Fruit fly (Drosophila melanogaster) whole organism, pupa: ENCODE data around the gene Nin.

ENCODE experiments used
- CG10348 ChIP-seq: fragments of 200-800 bp; sonication (Bioruptor generic); IDR thresholded peaks from 2 replicates; pipeline ENCODE4 v1.3.6; 2022; ENCODE audit warnings: missing biosample characterization, missing genetic modification characterization
- CG12605 ChIP-seq: fragments of 200-800 bp; sonication (Bioruptor generic); IDR thresholded peaks from 2 replicates; pipeline ENCODE4 v1.3.6; 2022; ENCODE audit warnings: missing biosample characterization, missing genetic modification characterization
- CG13204 ChIP-seq: fragments of 200-800 bp; sonication (Bioruptor generic); optimal IDR thresholded peaks from 2 replicates; lab custom pipeline; 2018; ENCODE audit warnings: missing biosample characterization, mild to moderate bottlenecking, missing genetic modification characterization, moderate library complexity
- CG14655 ChIP-seq: fragments of 200-800 bp; sonication (Bioruptor generic); optimal IDR thresholded peaks from 3 replicates; lab custom pipeline; 2017; ENCODE audit warnings: mild to moderate bottlenecking, missing biosample characterization, missing genetic modification reagents, missing genetic modification characterization
- CG15710 ChIP-seq: fragments of 200-800 bp; sonication (Bioruptor generic); optimal IDR thresholded peaks from 2 replicates; lab custom pipeline; 2018; ENCODE audit warnings: missing biosample characterization, mild to moderate bottlenecking, missing genetic modification characterization, moderate library complexity
- CG17806 ChIP-seq: fragments of 200-800 bp; sonication (Bioruptor generic); optimal IDR thresholded peaks from 2 replicates; lab custom pipeline; 2018; ENCODE audit warnings: missing biosample characterization, mild to moderate bottlenecking, missing genetic modification characterization, moderate library complexity
- CG32121 ChIP-seq: fragments of 200-800 bp; sonication (Bioruptor generic); IDR thresholded peaks from 2 replicates; pipeline ENCODE4 v1.3.6; 2022; ENCODE audit warnings: missing biosample characterization, missing genetic modification characterization
- CG34367 ChIP-seq: fragments of 200-800 bp; sonication (Bioruptor generic); optimal IDR thresholded peaks from 2 replicates; lab custom pipeline; 2018; ENCODE audit warnings: missing biosample characterization, mild to moderate bottlenecking, missing genetic modification characterization
- CG4496 ChIP-seq: fragments of 200-800 bp; sonication (Bioruptor generic); IDR thresholded peaks from 3 replicates; pipeline ENCODE4 v1.3.6; 2022; ENCODE audit warnings: missing biosample characterization, missing genetic modification characterization
- CG8159 ChIP-seq: fragments of 200-800 bp; sonication (Bioruptor generic); optimal IDR thresholded peaks from 3 replicates; lab custom pipeline; 2018; ENCODE audit warnings: missing biosample characterization, mild to moderate bottlenecking, missing genetic modification characterization, moderate library complexity
- CG8301 ChIP-seq: fragments of 200-800 bp; sonication (Bioruptor generic); optimal IDR thresholded peaks from 2 replicates; lab custom pipeline; 2018; ENCODE audit warnings: missing biosample characterization, mild to moderate bottlenecking, missing genetic modification characterization
- CG9948 ChIP-seq: fragments of 200-800 bp; sonication (Bioruptor generic); optimal IDR thresholded peaks from 2 replicates; lab custom pipeline; 2018; ENCODE audit warnings: missing biosample characterization, mild to moderate bottlenecking, missing genetic modification characterization, moderate library complexity
- D1 ChIP-seq: fragments of 200-800 bp; sonication (Bioruptor generic); optimal IDR thresholded peaks from 2 replicates; lab custom pipeline; 2018; ENCODE audit warnings: missing biosample characterization, mild to moderate bottlenecking, missing genetic modification characterization, moderate library complexity
- EcR ChIP-seq: fragments of 200-800 bp; sonication (Bioruptor generic); optimal IDR thresholded peaks from 3 replicates; lab custom pipeline; 2019; ENCODE audit warnings: missing biosample characterization, missing genetic modification characterization, mild to moderate bottlenecking, moderate library complexity, missing genetic modification reagents
- Ets98B ChIP-seq: fragments of 200-800 bp; sonication (Bioruptor generic); IDR thresholded peaks from 2 replicates; pipeline ENCODE4 v1.3.6; 2022; ENCODE audit warnings: missing biosample characterization, missing genetic modification characterization
- Pif1A ChIP-seq: fragments of 200-800 bp; sonication (Bioruptor generic); optimal IDR thresholded peaks from 3 replicates; lab custom pipeline; 2016; ENCODE audit warnings: missing biosample characterization, missing genetic modification characterization
- Pif1B ChIP-seq: fragments of 200-800 bp; sonication (Bioruptor generic); optimal IDR thresholded peaks from 3 replicates; lab custom pipeline; 2016; ENCODE audit warnings: missing biosample characterization, missing genetic modification characterization
- Snoo ChIP-seq: fragments of 200-800 bp; sonication (Bioruptor generic); optimal IDR thresholded peaks from 3 replicates; lab custom pipeline; 2017; ENCODE audit warnings: missing biosample characterization, mild to moderate bottlenecking, missing genetic modification characterization, inconsistent platforms
- fd96Ca ChIP-seq: fragments of 200-800 bp; sonication (Bioruptor generic); IDR thresholded peaks from 3 replicates; pipeline ENCODE4 v1.3.6; 2022; ENCODE audit warnings: missing biosample characterization, missing genetic modification characterization
- gl ChIP-seq: fragments of 200-800 bp; sonication (Bioruptor generic); optimal IDR thresholded peaks from 2 replicates; lab custom pipeline; 2018; ENCODE audit warnings: missing biosample characterization, mild to moderate bottlenecking, missing genetic modification characterization
- rn ChIP-seq: fragments of 200-800 bp; sonication (Bioruptor generic); IDR thresholded peaks from 2 replicates; pipeline ENCODE4 v1.3.6; 2022; ENCODE audit warnings: missing biosample characterization, missing genetic modification characterization

Gene Nin

dm6 chr2L:5278309-5279130 lies at the start of gene Nin, which contains the start of gene Bub1:
Gene Nin, minus strand, starts transcription at chr2L:5278548.
Gene Bub1, plus strand, starts transcription at chr2L:5278865.
- TF ChIP-seq CG12605 (GFP tag; lab: Robert Waterston, UW) (no peak), gl (tag; lab: Kevin White, UChicago) (peak; percentile 2), CG15710 (peak; percentile 27), Pif1B (GFP tag; lab: Kevin White, UChicago) (no peak), rn (GFP tag; lab: Robert Waterston, UW) (0 out of 2 replicates have a peak, but pooled peaks have one; percentile 8)
- TF ChIP-seq, all 21 proteins: peak for 3

DNA sequence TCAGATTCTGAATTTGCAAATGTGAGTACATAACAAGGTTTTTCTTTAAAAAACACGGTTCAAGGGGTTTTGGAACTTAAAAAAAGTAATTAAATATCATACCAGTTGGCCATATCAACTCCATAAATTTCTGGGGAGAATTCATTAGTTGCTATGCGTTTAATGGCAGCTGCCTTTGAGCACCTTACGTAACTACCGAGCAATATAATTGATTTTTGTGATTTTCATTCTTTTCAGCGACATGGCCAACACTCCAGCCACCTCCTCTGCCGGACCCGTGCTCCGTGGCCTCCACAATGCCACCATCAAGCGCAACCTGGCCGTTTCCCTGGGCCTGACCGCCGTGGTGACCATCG lies 48.9 kb upstream of the Nin start:
- TF ChIP-seq EcR (peak; percentile 43), Pif1B (GFP tag; lab: Kevin White, UChicago) (no peak)

- TF ChIP-seq CG34367 (tag; lab: Kevin White, UChicago), result peak; percentile 17
- TF ChIP-seq rn (GFP tag; lab: Robert Waterston, UW), result no peak
- no peak for TF ChIP-seq D1 (tag; lab: Kevin White, UChicago)
- TF ChIP-seq Pif1B (GFP tag; lab: Kevin White, UChicago), result no peak
- TF ChIP-seq CG14655 (GFP tag; lab: Kevin White, UChicago), result peak; percentile 26
- TF ChIP-seq CG17806 (tag; lab: Kevin White, UChicago), result peak; percentile 51
- TF ChIP-seq Snoo (tag; lab: Kevin White, UChicago), result peak; percentile 25
- no peak for TF ChIP-seq gl (tag; lab: Kevin White, UChicago)
- no peak for TF ChIP-seq CG10348 (GFP tag; lab: Robert Waterston, UW)
- peak; percentile 43; the same call in 1 of the 2 replicates for TF ChIP-seq CG32121 (GFP tag; lab: Robert Waterston, UW)
- TF ChIP-seq CG4496 (GFP tag; lab: Robert Waterston, UW), result peak; percentile 59; the same call in 1 of the 3 replicates
- TF ChIP-seq CG9948 (tag; lab: Kevin White, UChicago), result peak; percentile 33
- peak; percentile 3 for TF ChIP-seq CG8301 (tag; lab: Kevin White, UChicago)
- TF ChIP-seq CG8159 (tag; lab: Kevin White, UChicago), result peak; percentile 52
- TF ChIP-seq CG15710, result peak; percentile 46
- TF ChIP-seq fd96Ca (GFP tag; lab: Robert Waterston, UW), result peak; percentile 14; the same call in 1 of the 3 replicates
- TF ChIP-seq EcR, result no peak
- TF ChIP-seq Pif1A (GFP tag; lab: Kevin White, UChicago), result no peak
- TF ChIP-seq CG13204 (GFP tag; lab: Kevin White, UChicago), result no peak
- no peak for TF ChIP-seq CG12605 (GFP tag; lab: Robert Waterston, UW)
- TF ChIP-seq Ets98B (GFP tag; lab: Robert Waterston, UW), result peak; percentile 21
These were observed 48.3 kb upstream of the Nin start, which contains the start of the genes Ncoa6 and cype for dm6 chr2L:5326414-5327265. Gene Ncoa6, minus strand, starts transcription at chr2L:5326683. Gene cype, plus strand, starts transcription at chr2L:5327227.

dm6 chr2L:5324958-5325850 lies 46.9 kb upstream of the Nin start:
- TF ChIP-seq gl (tag; lab: Kevin White, UChicago), result peak; percentile 58
- TF ChIP-seq CG12605 (GFP tag; lab: Robert Waterston, UW), result peak; percentile 92
- peak; percentile 67 for TF ChIP-seq CG8159 (tag; lab: Kevin White, UChicago)
- TF ChIP-seq Pif1A (GFP tag; lab: Kevin White, UChicago), result no peak
- TF ChIP-seq CG17806 (tag; lab: Kevin White, UChicago), result peak; percentile 63
- peak; percentile 58; the same call in 1 of the 2 replicates for TF ChIP-seq CG10348 (GFP tag; lab: Robert Waterston, UW)
- peak; percentile 42 for TF ChIP-seq EcR
- TF ChIP-seq Pif1B (GFP tag; lab: Kevin White, UChicago), result peak; percentile 52
- peak; percentile 77 for TF ChIP-seq CG15710
- TF ChIP-seq CG32121 (GFP tag; lab: Robert Waterston, UW), result peak; percentile 94
- TF ChIP-seq CG9948 (tag; lab: Kevin White, UChicago), result peak; percentile 54
- peak; percentile 94 for TF ChIP-seq CG4496 (GFP tag; lab: Robert Waterston, UW)
- TF ChIP-seq Ets98B (GFP tag; lab: Robert Waterston, UW), result peak; percentile 94
- TF ChIP-seq CG8301 (tag; lab: Kevin White, UChicago), result no peak
- peak; percentile 82 for TF ChIP-seq Snoo (tag; lab: Kevin White, UChicago)
- peak; percentile 85 for TF ChIP-seq rn (GFP tag; lab: Robert Waterston, UW)
- TF ChIP-seq CG14655 (GFP tag; lab: Kevin White, UChicago), result no peak
- no peak for TF ChIP-seq D1 (tag; lab: Kevin White, UChicago)
- peak; percentile 95 for TF ChIP-seq fd96Ca (GFP tag; lab: Robert Waterston, UW)
- TF ChIP-seq CG34367 (tag; lab: Kevin White, UChicago), result peak; percentile 57
- TF ChIP-seq CG13204 (GFP tag; lab: Kevin White, UChicago), result peak; percentile 60
